Fruit fly (Drosophila melanogaster): Measurements from ENCODE around the gene CG1999.

Gene CG1999

dm6 chrX:7332091-7332490 lies 26.5 kb upstream of the CG1999 start, which contains the start of gene CG42780:
Gene CG42780 (minus strand): TSS chrX:7332191.
- TF ChIP-seq cic (GFP tag; optimal IDR thresholded peaks at IDR 0.05) (no peak), Crg-1 (GFP tag; optimal IDR thresholded peaks at IDR 0.05) (no peak), CG11617 (GFP tag; optimal IDR thresholded peaks at IDR 0.05) (no peak), CG14711 (tag; optimal IDR thresholded peaks at IDR 0.05) (no peak), CG7045 (GFP tag; optimal IDR thresholded peaks at IDR 0.05) (no peak), Mnt (GFP tag; optimal IDR thresholded peaks at IDR 0.05) (no peak), cnc (optimal IDR thresholded peaks at IDR 0.05) (no peak), CG5204 (GFP tag; optimal IDR thresholded peaks at IDR 0.05) (no peak), Hr96 (GFP tag; optimal IDR thresholded peaks at IDR 0.05) (no peak), CG1620 (GFP tag; optimal IDR thresholded peaks at IDR 0.05) (no peak), ovo (GFP tag; optimal IDR thresholded peaks at IDR 0.05) (no peak), tj (GFP tag; optimal IDR thresholded peaks at IDR 0.05) (no peak), pad (GFP tag; optimal IDR thresholded peaks at IDR 0.05) (no peak), toe (GFP tag; optimal IDR thresholded peaks at IDR 0.05) (no peak), Clk (GFP tag; optimal IDR thresholded peaks at IDR 0.05) (no peak), CG7101 (tag; optimal IDR thresholded peaks at IDR 0.05) (no peak), CG12768 (GFP tag; optimal IDR thresholded peaks at IDR 0.05) (no peak)

dm6 chrX:7332493-7332892 lies 26.1 kb upstream of the CG1999 start:
- TF ChIP-seq CG7101 (tag; optimal IDR thresholded peaks at IDR 0.05): no peak
- TF ChIP-seq Clk (GFP tag; optimal IDR thresholded peaks at IDR 0.05): no peak
- no peak for TF ChIP-seq cic (GFP tag; optimal IDR thresholded peaks at IDR 0.05)
- TF ChIP-seq cnc (optimal IDR thresholded peaks at IDR 0.05): no peak
- no peak for TF ChIP-seq kay (GFP tag; ENCODE audit: borderline replicate concordance)
- TF ChIP-seq pad (GFP tag; optimal IDR thresholded peaks at IDR 0.05): no peak
- TF ChIP-seq ovo (GFP tag; optimal IDR thresholded peaks at IDR 0.05): no peak
- no peak for TF ChIP-seq bab1 (GFP tag; optimal IDR thresholded peaks at IDR 0.05)
- TF ChIP-seq tj (GFP tag; optimal IDR thresholded peaks at IDR 0.05): no peak
- no peak for TF ChIP-seq CG11617 (GFP tag; optimal IDR thresholded peaks at IDR 0.05)
- no peak for TF ChIP-seq Crg-1 (GFP tag; optimal IDR thresholded peaks at IDR 0.05)

dm6 chrX:7333298-7333743 lies 25.3 kb upstream of the CG1999 start:
- TF ChIP-seq toe (GFP tag; optimal IDR thresholded peaks at IDR 0.05) (no peak), CG14711 (tag; optimal IDR thresholded peaks at IDR 0.05) (no peak), cic (GFP tag; optimal IDR thresholded peaks at IDR 0.05) (no peak), bab1 (GFP tag; optimal IDR thresholded peaks at IDR 0.05) (no peak), Crg-1 (GFP tag; optimal IDR thresholded peaks at IDR 0.05) (no peak), Clk (GFP tag; optimal IDR thresholded peaks at IDR 0.05) (no peak), CG5204 (GFP tag; optimal IDR thresholded peaks at IDR 0.05) (no peak), cnc (optimal IDR thresholded peaks at IDR 0.05) (no peak), CG12768 (GFP tag; optimal IDR thresholded peaks at IDR 0.05) (no peak), pad (GFP tag; optimal IDR thresholded peaks at IDR 0.05) (no peak), Mnt (GFP tag; optimal IDR thresholded peaks at IDR 0.05) (no peak), Hr96 (GFP tag; optimal IDR thresholded peaks at IDR 0.05) (no peak)

dm6 chrX:7333858-7334800 lies 24.5 kb upstream of the CG1999 start:
- TF ChIP-seq CG1620 (GFP tag; optimal IDR thresholded peaks at IDR 0.05): no peak
- TF ChIP-seq bab1 (GFP tag; optimal IDR thresholded peaks at IDR 0.05): peak; percentile 63

- TF ChIP-seq CG14711 (tag; optimal IDR thresholded peaks at IDR 0.05) (peak; percentile 40), bab1 (GFP tag; optimal IDR thresholded peaks at IDR 0.05) (peak; percentile 51), CG5204 (GFP tag; optimal IDR thresholded peaks at IDR 0.05) (no peak), CG7045 (GFP tag; optimal IDR thresholded peaks at IDR 0.05) (no peak), Hr96 (GFP tag; optimal IDR thresholded peaks at IDR 0.05) (no peak), CG33017 (tag; optimal IDR thresholded peaks at IDR 0.05) (no peak), Crg-1 (GFP tag; optimal IDR thresholded peaks at IDR 0.05) (no peak), CG7101 (tag; optimal IDR thresholded peaks at IDR 0.05) (peak; percentile 49), tj (GFP tag; optimal IDR thresholded peaks at IDR 0.05) (no peak), CG11617 (GFP tag; optimal IDR thresholded peaks at IDR 0.05) (no peak), Mnt (GFP tag; optimal IDR thresholded peaks at IDR 0.05) (no peak), Clk (GFP tag; optimal IDR thresholded peaks at IDR 0.05) (no peak), CG1620 (GFP tag; optimal IDR thresholded peaks at IDR 0.05) (no peak), kay (GFP tag; ENCODE audit: borderline replicate concordance) (no peak)
Observed at dm6 chrX:7334801-7335176, 23.8 kb upstream of the CG1999 start.

- TF ChIP-seq CG7101 (tag; optimal IDR thresholded peaks at IDR 0.05) (peak; percentile 20), CG1620 (GFP tag; optimal IDR thresholded peaks at IDR 0.05) (no peak), ovo (GFP tag; optimal IDR thresholded peaks at IDR 0.05) (no peak), Crg-1 (GFP tag; optimal IDR thresholded peaks at IDR 0.05) (no peak)
Observed at dm6 chrX:7335524-7335991, 23.0 kb upstream of the CG1999 start.
